Fruit fly (Drosophila melanogaster): ENCODE measurements around the gene CG4101.

dm6 chr3L:16563361-16563760, 48.9 kb upstream of the CG4101 start:
- no peak for TF ChIP-seq psq (optimal IDR thresholded peaks at IDR 0.05)
- no peak for TF ChIP-seq Dll (optimal IDR thresholded peaks at IDR 0.05)
- no peak for TF ChIP-seq EcR (GFP tag; optimal IDR thresholded peaks at IDR 0.05)
- no peak for TF ChIP-seq CG8478 (optimal IDR thresholded peaks at IDR 0.05)
- no peak for TF ChIP-seq usp (GFP tag; optimal IDR thresholded peaks at IDR 0.05)
- no peak for TF ChIP-seq pan (optimal IDR thresholded peaks at IDR 0.05)

Measured in whole organism.